Fruit fly (Drosophila melanogaster) whole organism, adult: ENCODE measurements around the gene mil.

Source experiments
- CG12768 ChIP-seq: fragments of 200-800 bp; sonication (Bioruptor generic); optimal IDR thresholded peaks from 2 replicates; lab custom pipeline; 2017; ENCODE audit warnings: missing biosample characterization, missing genetic modification characterization, mild to moderate bottlenecking, moderate library complexity, missing genetic modification reagents
- cic ChIP-seq: fragments of 200-800 bp; sonication (Bioruptor generic); optimal IDR thresholded peaks from 2 replicates; lab custom pipeline; 2017; ENCODE audit warnings: missing biosample characterization, mild to moderate bottlenecking, missing genetic modification characterization, moderate library complexity

- TF ChIP-seq CG12768 (GFP tag; lab: Kevin White, UChicago) (peak; percentile 13), cic (GFP tag; lab: Kevin White, UChicago) (no peak)
Measured at dm6 chr3R:27919385-27919789, 7.1 kb downstream of the mil start, which contains the start of gene Boh1.
